Worm (Caenorhabditis elegans) whole organism, L4 larva: ENCODE measurements around the gene osgn-1.

Source experiments
- F37D6.2 ChIP-seq: sonication (generic microtip); optimal IDR thresholded peaks from 2 replicates; lab custom pipeline; 2016; ENCODE audit warnings: mild to moderate bottlenecking, missing genetic modification characterization, missing compliant biosample characterization
- F49E8.2 ChIP-seq: sonication (generic microtip); optimal IDR thresholded peaks from 2 replicates; lab custom pipeline; 2016; ENCODE audit warnings: missing compliant biosample characterization, mild to moderate bottlenecking, missing genetic modification characterization, borderline replicate concordance
- T20F7.1 ChIP-seq: fragments of 200-800 bp; sonication (Bioruptor generic); optimal IDR thresholded peaks from 2 replicates; lab custom pipeline; 2018; ENCODE audit warnings: mild to moderate bottlenecking, missing genetic modification characterization, missing compliant biosample characterization
- T26A8.4 ChIP-seq: fragments of 200-800 bp; sonication (Bioruptor generic); IDR thresholded peaks from 2 replicates; pipeline ENCODE4 v1.3.6; 2022; ENCODE audit warnings: missing genetic modification characterization, missing compliant biosample characterization
- Y48G9A.11 ChIP-seq: fragments of 200-800 bp; sonication (Bioruptor generic); IDR thresholded peaks from 2 replicates; pipeline ENCODE4 v1.3.6; 2022; ENCODE audit warnings: missing genetic modification reagents, missing genetic modification characterization, missing compliant biosample characterization
- ZK337.2 ChIP-seq: fragments of 200-800 bp; sonication (Bioruptor generic); IDR thresholded peaks from 2 replicates; pipeline ENCODE4 v1.3.6; 2022; ENCODE audit warnings: missing genetic modification reagents, missing genetic modification characterization, missing compliant biosample characterization
- attf-4 ChIP-seq: sonication (generic microtip); optimal IDR thresholded peaks from 3 replicates; lab custom pipeline; 2017; ENCODE audit warnings: missing biosample characterization, missing genetic modification characterization
- ceh-32 ChIP-seq: sonication (generic microtip); optimal IDR thresholded peaks from 2 replicates; lab custom pipeline; 2016; ENCODE audit warnings: mild to moderate bottlenecking, missing genetic modification characterization, missing compliant biosample characterization; ENCODE audit not compliant: poor library complexity
- ceh-62 ChIP-seq: sonication (generic microtip); optimal IDR thresholded peaks from 2 replicates; lab custom pipeline; 2017; ENCODE audit warnings: missing biosample characterization, missing genetic modification characterization
- ceh-82 ChIP-seq: sonication (generic microtip); optimal IDR thresholded peaks from 2 replicates; lab custom pipeline; 2017; ENCODE audit warnings: missing biosample characterization, missing genetic modification characterization
- ces-1 ChIP-seq: fragments of 150-350 bp; sonication (generic microtip); optimal IDR thresholded peaks from 4 replicates; lab custom pipeline; 2014; ENCODE audit warnings: missing biosample characterization, missing genetic modification reagents, missing genetic modification characterization
- daf-19 ChIP-seq: fragments of 200-800 bp; sonication (Bioruptor generic); conservative IDR thresholded peaks from 2 replicates; pipeline ENCODE4 v1.3.6; 2022; ENCODE audit warnings: missing genetic modification characterization, missing compliant biosample characterization
- duxl-1 ChIP-seq: sonication (generic microtip); optimal IDR thresholded peaks from 2 replicates; lab custom pipeline; 2016; ENCODE audit warnings: mild to moderate bottlenecking, missing genetic modification characterization, moderate library complexity, missing compliant biosample characterization; ENCODE audit not compliant: poor library complexity
- egl-43 ChIP-seq: fragments of 200-800 bp; sonication (Bioruptor generic); IDR thresholded peaks from 2 replicates; pipeline ENCODE4 v1.3.6; 2022; ENCODE audit warnings: missing genetic modification reagents, missing genetic modification characterization, missing compliant biosample characterization
- hif-1 ChIP-seq, 2 experiments: sonication (generic microtip); optimal IDR thresholded peaks; 2 replicates each; lab custom pipeline; 2016 to 2017; ENCODE audit warnings: missing compliant biosample characterization in 2 of 2, missing genetic modification characterization in 2 of 2, missing genetic modification reagents in 2 of 2, missing genotype in 2 of 2, mild to moderate bottlenecking in 1 of 2
- hmg-1.1 ChIP-seq: fragments of 200-800 bp; sonication (Bioruptor generic); IDR thresholded peaks from 2 replicates; pipeline ENCODE4 v1.3.6; 2022; ENCODE audit warnings: missing genetic modification reagents, missing genetic modification characterization, missing compliant biosample characterization
- lim-7 ChIP-seq: fragments of 200-800 bp; sonication (Bioruptor generic); IDR thresholded peaks from 2 replicates; pipeline ENCODE4 v1.3.6; 2022; ENCODE audit warnings: missing genetic modification characterization, missing compliant biosample characterization
- lin-38 ChIP-seq: fragments of 200-800 bp; sonication (Bioruptor generic); IDR thresholded peaks from 2 replicates; pipeline ENCODE4 v1.3.6; 2022; ENCODE audit warnings: missing genetic modification reagents, missing genetic modification characterization, missing compliant biosample characterization
- lin-39 ChIP-seq: fragments of 150-350 bp; optimal IDR thresholded peaks from 2 replicates; lab custom pipeline; 2014; ENCODE audit warnings: missing biosample characterization, missing genetic modification reagents, missing genetic modification characterization
- mes-2 ChIP-seq: sonication (generic microtip); optimal IDR thresholded peaks from 2 replicates; lab custom pipeline; 2016; ENCODE audit warnings: missing genotype, mild to moderate bottlenecking, missing genetic modification characterization, missing compliant biosample characterization; ENCODE audit not compliant: poor library complexity, severe bottlenecking
- nhr-25 ChIP-seq: sonication (generic microtip); optimal IDR thresholded peaks from 2 replicates; lab custom pipeline; 2017; ENCODE audit warnings: missing genetic modification characterization, mild to moderate bottlenecking, missing compliant biosample characterization, antibody characterized with exemption, moderate library complexity, borderline replicate concordance; ENCODE audit not compliant: insufficient read depth
- nhr-28 ChIP-seq: fragments of 150-350 bp; optimal IDR thresholded peaks from 2 replicates; lab custom pipeline; 2014; ENCODE audit warnings: missing biosample characterization, missing genetic modification characterization
- nhr-42 ChIP-seq: fragments of 200-800 bp; sonication (Bioruptor generic); IDR thresholded peaks from 2 replicates; pipeline ENCODE4 v1.3.6; 2022; ENCODE audit warnings: missing genetic modification characterization, missing compliant biosample characterization
- nhr-77 ChIP-seq: fragments of 150-350 bp; optimal IDR thresholded peaks from 2 replicates; lab custom pipeline; 2014; ENCODE audit warnings: missing biosample characterization, missing genetic modification characterization
- snpc-4 ChIP-seq: fragments of 150-350 bp; optimal IDR thresholded peaks from 2 replicates; lab custom pipeline; 2014; ENCODE audit warnings: missing biosample characterization, missing genetic modification characterization
- spr-1 ChIP-seq: sonication (generic microtip); optimal IDR thresholded peaks from 2 replicates; lab custom pipeline; 2016; ENCODE audit warnings: mild to moderate bottlenecking, missing genetic modification characterization, missing compliant biosample characterization
- tag-97 ChIP-seq: fragments of 200-800 bp; sonication (Bioruptor generic); IDR thresholded peaks from 2 replicates; pipeline ENCODE4 v1.3.6; 2022; ENCODE audit warnings: missing genetic modification characterization, missing compliant biosample characterization
- unc-39 ChIP-seq: sonication (generic microtip); optimal IDR thresholded peaks from 2 replicates; lab custom pipeline; 2017; ENCODE audit warnings: missing biosample characterization, missing genetic modification characterization
- zfp-3 ChIP-seq: fragments of 200-800 bp; sonication (Bioruptor generic); conservative IDR thresholded peaks from 2 replicates; pipeline ENCODE4 v1.3.6; 2022; ENCODE audit warnings: missing genetic modification reagents, missing genetic modification characterization, missing compliant biosample characterization

Gene osgn-1

ce11 chrIV:4172242-4172641 is 34.9 kb upstream of the osgn-1 start (continued):
- TF ChIP-seq nhr-25 (tag; lab: Kevin White, UChicago), result no peak
- TF ChIP-seq lin-39 (tag; lab: Kevin White, UChicago), result no peak
- TF ChIP-seq, all 104 proteins: peak for 2

- TF ChIP-seq unc-39 (tag; lab: Kevin White, UChicago) (no peak), snpc-4 (tag; lab: Kevin White, UChicago) (no peak)
Observed at ce11 chrIV:4173789-4174188, 33.4 kb upstream of the osgn-1 start, which contains the start of gene rnp-3. TSS of gene rnp-3 (plus strand) at chrIV:4174089.

ce11 chrIV:4176088-4176487 is 31.1 kb upstream of the osgn-1 start, which contains the start of gene dnj-15:
TSS of gene dnj-15 (plus strand) at chrIV:4176388.
- TF ChIP-seq F37D6.2 (tag; lab: Kevin White, UChicago) (no peak), ceh-82 (tag; lab: Kevin White, UChicago) (no peak), spr-1 (tag; lab: Kevin White, UChicago) (no peak), hif-1 (tag; optimal IDR thresholded peaks at IDR 0.05; lab: Kevin White, UChicago) (no peak), egl-43 (no peak), Y48G9A.11 (GFP tag; lab: Robert Waterston, UW) (no peak), ceh-32 (no peak), nhr-28 (tag; lab: Kevin White, UChicago) (no peak), daf-19 (GFP tag; lab: Robert Waterston, UW) (no peak), nhr-42 (no peak), ZK337.2 (GFP tag; lab: Robert Waterston, UW) (no peak), lim-7 (GFP tag; lab: Robert Waterston, UW) (no peak), ceh-62 (tag; lab: Kevin White, UChicago) (no peak), mes-2 (tag; lab: Kevin White, UChicago) (no peak), tag-97 (no peak), T26A8.4 (GFP tag; lab: Robert Waterston, UW) (no peak), zfp-3 (GFP tag; lab: Robert Waterston, UW) (no peak), duxl-1 (tag; lab: Kevin White, UChicago) (no peak), unc-39 (tag; lab: Kevin White, UChicago) (no peak)

- TF ChIP-seq attf-4 (tag; lab: Kevin White, UChicago) (no peak), T20F7.1 (GFP tag; lab: Kevin White, UChicago) (peak; percentile 19), Y48G9A.11 (GFP tag; lab: Robert Waterston, UW) (peak; percentile 97), lin-38 (peak; percentile 25; the same call in 1 of the 2 replicates), F49E8.2 (tag; lab: Kevin White, UChicago) (peak; percentile 71)
Observed at ce11 chrIV:4176659-4177058, 30.5 kb upstream of the osgn-1 start.

- peak; percentile 89 for TF ChIP-seq Y48G9A.11 (GFP tag; lab: Robert Waterston, UW)
- TF ChIP-seq nhr-77 (tag; lab: Kevin White, UChicago), result no peak
- TF ChIP-seq, all 104 proteins: peak for 1
Observed at ce11 chrIV:4177560-4177959, 29.6 kb upstream of the osgn-1 start.

ce11 chrIV:4178424-4178823 is 28.8 kb upstream of the osgn-1 start, which contains the start of gene tsen-34:
TSS of gene tsen-34 (plus strand) at chrIV:4178457.
- TF ChIP-seq ces-1 (GFP tag; lab: Kevin White, UChicago) (no peak), Y48G9A.11 (GFP tag; lab: Robert Waterston, UW) (0 out of 2 replicates have a peak, but pooled peaks have one; percentile 19)
- TF ChIP-seq, all 104 proteins: peak for 1

- TF ChIP-seq hmg-1.1 (GFP tag; lab: Robert Waterston, UW), result 0 out of 2 replicates have a peak, but pooled peaks have one; percentile 25
- peak; percentile 87 for TF ChIP-seq lin-38
Observed at ce11 chrIV:4180032-4180431, 27.2 kb upstream of the osgn-1 start.
